Fruit fly (Drosophila melanogaster) whole organism, adult: ENCODE data around the gene Dsor1.

Experiments
- CG11617 ChIP-seq: fragments of 200-800 bp; sonication (Bioruptor generic); optimal IDR thresholded peaks from 2 replicates; lab custom pipeline; 2017; ENCODE audit warnings: mild to moderate bottlenecking, missing biosample characterization, missing genetic modification reagents, missing genetic modification characterization
- CG12768 ChIP-seq: fragments of 200-800 bp; sonication (Bioruptor generic); optimal IDR thresholded peaks from 2 replicates; lab custom pipeline; 2017; ENCODE audit warnings: missing biosample characterization, missing genetic modification characterization, mild to moderate bottlenecking, moderate library complexity, missing genetic modification reagents
- CG14711 ChIP-seq: fragments of 200-800 bp; sonication (Bioruptor generic); optimal IDR thresholded peaks from 2 replicates; lab custom pipeline; 2018; ENCODE audit warnings: missing biosample characterization, mild to moderate bottlenecking, missing genetic modification characterization, moderate library complexity
- CG1620 ChIP-seq: fragments of 200-800 bp; sonication (Bioruptor generic); optimal IDR thresholded peaks from 2 replicates; lab custom pipeline; 2016; ENCODE audit warnings: missing biosample characterization, missing genetic modification characterization
- CG33017 ChIP-seq: fragments of 200-800 bp; sonication (Bioruptor generic); optimal IDR thresholded peaks from 2 replicates; lab custom pipeline; 2018; ENCODE audit warnings: missing biosample characterization, mild to moderate bottlenecking, missing genetic modification characterization, moderate library complexity
- Hr96 ChIP-seq: fragments of 200-800 bp; sonication (Bioruptor generic); optimal IDR thresholded peaks from 2 replicates; lab custom pipeline; 2016; ENCODE audit warnings: missing biosample characterization, missing genetic modification characterization
- bab1 ChIP-seq: fragments of 200-800 bp; sonication (Bioruptor generic); optimal IDR thresholded peaks from 3 replicates; lab custom pipeline; 2019; ENCODE audit warnings: missing biosample characterization, mild to moderate bottlenecking, missing genetic modification characterization, moderate library complexity
- cnc ChIP-seq, 2 experiments: fragments of >200 bp; optimal IDR thresholded peaks; 2 replicates each; lab custom pipeline; 2017
- kay ChIP-seq: fragments of 200-800 bp; sonication (Bioruptor generic); peaks from one replicate; lab custom pipeline; 2016; ENCODE audit warnings: missing biosample characterization, missing genetic modification characterization, borderline replicate concordance
- ovo ChIP-seq: fragments of 200-800 bp; sonication (Bioruptor generic); optimal IDR thresholded peaks from 2 replicates; lab custom pipeline; 2016; ENCODE audit warnings: missing biosample characterization, missing genetic modification characterization
- pad ChIP-seq: fragments of 200-800 bp; sonication (Bioruptor generic); optimal IDR thresholded peaks from 3 replicates; lab custom pipeline; 2017; ENCODE audit warnings: missing biosample characterization, missing genetic modification characterization, mild to moderate bottlenecking, moderate library complexity, missing genetic modification reagents
- toe ChIP-seq: fragments of 200-800 bp; sonication (Bioruptor generic); optimal IDR thresholded peaks from 2 replicates; lab custom pipeline; 2016; ENCODE audit warnings: missing biosample characterization, missing genetic modification characterization

dm6 chrX:9267598-9267997 lies 20.5 kb downstream of the Dsor1 start, which contains the start of gene Erk7:
- TF ChIP-seq bab1, result no peak
- no peak for TF ChIP-seq CG33017 (tag; lab: Kevin White, UChicago)
- no peak for TF ChIP-seq CG14711 (tag; lab: Kevin White, UChicago)
- TF ChIP-seq CG12768, result no peak
- no peak for TF ChIP-seq cnc (optimal IDR thresholded peaks at IDR 0.05; lab: Kevin White, UChicago)
- TF ChIP-seq Hr96 (GFP tag; lab: Kevin White, UChicago), result no peak
- TF ChIP-seq pad (GFP tag; lab: Kevin White, UChicago), result no peak
- no peak for TF ChIP-seq toe (GFP tag; lab: Kevin White, UChicago)
- TF ChIP-seq ovo (GFP tag; lab: Kevin White, UChicago), result no peak
- no peak for TF ChIP-seq CG1620 (GFP tag; lab: Kevin White, UChicago)
- no peak for TF ChIP-seq kay (GFP tag; lab: Kevin White, UChicago)
- TF ChIP-seq CG11617 (GFP tag; lab: Kevin White, UChicago), result no peak
